Worm (Caenorhabditis elegans): ENCODE measurements around the gene sss-1.
A peak's percentile ranks its signal among the peaks of the same experiment; 100 is the strongest.

sss-1 gene

ce11 chrIV:9867915-9868314, 25.6 kb downstream of the sss-1 start (continued):
- TF ChIP-seq hsf-1 (GFP tag; IDR thresholded peaks at IDR 0.05) (peak; percentile 76), T26A5.8 (tag; optimal IDR thresholded peaks at IDR 0.05) (no peak), rcor-1 (GFP tag; IDR thresholded peaks at IDR 0.05) (no peak), somi-1 (GFP tag; optimal IDR thresholded peaks at IDR 0.05) (peak; percentile 96), unc-62 (GFP tag; optimal IDR thresholded peaks at IDR 0.05) (no peak), hlh-12 (tag; optimal IDR thresholded peaks at IDR 0.05) (no peak), nfya-1 (tag; optimal IDR thresholded peaks at IDR 0.05; ENCODE audit: borderline replicate concordance, insufficient read depth) (no peak), C06A6.2 (GFP tag; conservative IDR thresholded peaks at IDR 0.05) (0 out of 2 replicates have a peak, but pooled peaks have one; percentile 19), nfya-2 (GFP tag; IDR thresholded peaks at IDR 0.05) (no peak), madf-6 (GFP tag; IDR thresholded peaks at IDR 0.05) (no peak), madf-10 (tag; optimal IDR thresholded peaks at IDR 0.05) (no peak), B0019.2 (GFP tag; conservative IDR thresholded peaks at IDR 0.05) (no peak), ztf-6 (GFP tag; IDR thresholded peaks at IDR 0.05) (no peak), cebp-1 (GFP tag; IDR thresholded peaks at IDR 0.05) (no peak), cebp-1 (tag; optimal IDR thresholded peaks at IDR 0.05) (peak; percentile 27), mxl-1 (tag; optimal IDR thresholded peaks at IDR 0.05) (no peak), Y79H2A.3 (GFP tag; conservative IDR thresholded peaks at IDR 0.05) (no peak), Y53F4B.3 (GFP tag; IDR thresholded peaks at IDR 0.05) (no peak), fkh-3 (tag; optimal IDR thresholded peaks at IDR 0.05) (no peak), lin-35 (GFP tag; optimal IDR thresholded peaks at IDR 0.05) (no peak), egrh-3 (GFP tag; IDR thresholded peaks at IDR 0.05) (no peak), lin-40 (tag; optimal IDR thresholded peaks at IDR 0.05) (peak; percentile 84), ztf-26 (tag; optimal IDR thresholded peaks at IDR 0.05) (peak; percentile 84), ceh-27 (GFP tag; optimal IDR thresholded peaks at IDR 0.05) (peak; percentile 6), tbp1 (GFP tag; optimal IDR thresholded peaks at IDR 0.05) (peak; percentile 3), B0261.1 (tag; optimal IDR thresholded peaks at IDR 0.05) (no peak), let-607 (tag; optimal IDR thresholded peaks at IDR 0.05) (peak in 1 of 2 experiments; percentile 8), nfyb-1 (GFP tag; IDR thresholded peaks at IDR 0.05) (no peak), ztf-22 (GFP tag; optimal IDR thresholded peaks at IDR 0.05) (no peak), zfh-2 (GFP tag; conservative IDR thresholded peaks at IDR 0.05) (no peak), lin-26 (GFP tag; IDR thresholded peaks at IDR 0.05) (peak; percentile 48; the same call in 1 of the 2 replicates), let-526 (GFP tag; IDR thresholded peaks at IDR 0.05) (no peak), dpff-1 (tag; optimal IDR thresholded peaks at IDR 0.05) (no peak), die-1 (tag; optimal IDR thresholded peaks at IDR 0.05) (peak; percentile 55), snpc-1.1 (tag; optimal IDR thresholded peaks at IDR 0.05; ENCODE audit: insufficient read depth) (no peak), efl-1 (GFP tag; optimal IDR thresholded peaks at IDR 0.05) (no peak), F22D6.2 (tag; optimal IDR thresholded peaks at IDR 0.05) (peak; percentile 70), snpc-4 (GFP tag; optimal IDR thresholded peaks at IDR 0.05) (no peak), snpc-4 (tag; optimal IDR thresholded peaks at IDR 0.05) (no peak), snpc-3.4 (tag; optimal IDR thresholded peaks at IDR 0.05) (no peak)

ce11 chrIV:9866865-9867264, 26.7 kb downstream of the sss-1 start:
- TF ChIP-seq die-1 (tag; optimal IDR thresholded peaks at IDR 0.05) (no peak), dox-1 (GFP tag; IDR thresholded peaks at IDR 0.05) (no peak), repo-1 (tag; optimal IDR thresholded peaks at IDR 0.05) (no peak), ama-1 (optimal IDR thresholded peaks at IDR 0.05) (no peak), ama-1 (GFP tag; optimal IDR thresholded peaks at IDR 0.05) (no peak), unc-62 (GFP tag; optimal IDR thresholded peaks at IDR 0.05) (no peak), madf-6 (GFP tag; IDR thresholded peaks at IDR 0.05) (no peak), ceh-100 (GFP tag; IDR thresholded peaks at IDR 0.05) (no peak), egl-18 (GFP tag; IDR thresholded peaks at IDR 0.05) (no peak), F23B12.7 (tag; optimal IDR thresholded peaks at IDR 0.05; ENCODE audit: insufficient read depth) (no peak), akir-1 (GFP tag; optimal IDR thresholded peaks at IDR 0.05) (no peak), F49E8.2 (tag; optimal IDR thresholded peaks at IDR 0.05; ENCODE audit: insufficient read depth) (no peak), him-1 (tag; optimal IDR thresholded peaks at IDR 0.05) (no peak), Y56A3A.18 (GFP tag; IDR thresholded peaks at IDR 0.05) (no peak), let-526 (GFP tag; IDR thresholded peaks at IDR 0.05) (no peak)

All from whole organism, young adult.